Worm (Caenorhabditis elegans) whole organism, L4 larva: ENCODE data around the gene btb-2.

Experiments
- F26F4.8 ChIP-seq: fragments of 200-800 bp; sonication (Bioruptor generic); conservative IDR thresholded peaks from 2 replicates; pipeline ENCODE4 v1.3.6; 2022; ENCODE audit warnings: missing genetic modification characterization, missing compliant biosample characterization
- R02D3.7 ChIP-seq: fragments of 150-350 bp; sonication (generic microtip); optimal IDR thresholded peaks from 3 replicates; lab custom pipeline; 2014; ENCODE audit warnings: missing biosample characterization, missing genetic modification characterization
- ama-1 ChIP-seq: fragments of 150-350 bp; optimal IDR thresholded peaks from 2 replicates; lab custom pipeline; 2014; ENCODE audit warnings: inconsistent platforms, mixed read lengths
- hif-1 ChIP-seq, 2 experiments: sonication (generic microtip); optimal IDR thresholded peaks; 2 replicates each; lab custom pipeline; 2016 to 2017; ENCODE audit warnings: missing compliant biosample characterization in 2 of 2, missing genetic modification characterization in 2 of 2, missing genetic modification reagents in 2 of 2, missing genotype in 2 of 2, mild to moderate bottlenecking in 1 of 2
- lin-13 ChIP-seq: fragments of 150-350 bp; optimal IDR thresholded peaks from 2 replicates; lab custom pipeline; 2014; ENCODE audit warnings: missing biosample characterization, missing genetic modification reagents, missing genetic modification characterization
- mep-1 ChIP-seq: fragments of 150-350 bp; sonication (generic microtip); optimal IDR thresholded peaks from 3 replicates; lab custom pipeline; 2014; ENCODE audit warnings: missing biosample characterization, missing genetic modification characterization
- nhr-237 ChIP-seq: sonication (generic microtip); optimal IDR thresholded peaks from 2 replicates; lab custom pipeline; 2017; ENCODE audit warnings: missing biosample characterization, missing genetic modification characterization
- nhr-28 ChIP-seq: fragments of 150-350 bp; optimal IDR thresholded peaks from 2 replicates; lab custom pipeline; 2014; ENCODE audit warnings: missing biosample characterization, missing genetic modification characterization
- nhr-42 ChIP-seq: fragments of 200-800 bp; sonication (Bioruptor generic); IDR thresholded peaks from 2 replicates; pipeline ENCODE4 v1.3.6; 2022; ENCODE audit warnings: missing genetic modification characterization, missing compliant biosample characterization
- nhr-6 ChIP-seq: fragments of 150-350 bp; optimal IDR thresholded peaks from 2 replicates; lab custom pipeline; 2014; ENCODE audit warnings: missing biosample characterization, missing genetic modification characterization
- nhr-76 ChIP-seq: fragments of 150-350 bp; optimal IDR thresholded peaks from 2 replicates; lab custom pipeline; 2014; ENCODE audit warnings: missing biosample characterization, missing genetic modification characterization
- php-3 ChIP-seq: fragments of 200-800 bp; sonication (Bioruptor generic); IDR thresholded peaks from 2 replicates; pipeline ENCODE4 v1.3.6; 2022; ENCODE audit warnings: missing genetic modification reagents, missing genetic modification characterization, missing compliant biosample characterization
- pqm-1 ChIP-seq: sonication (generic microtip); optimal IDR thresholded peaks from 2 replicates; lab custom pipeline; 2017; ENCODE audit warnings: missing biosample characterization, missing genetic modification characterization
- zag-1 ChIP-seq: fragments of 150-350 bp; optimal IDR thresholded peaks from 2 replicates; lab custom pipeline; 2014; ENCODE audit warnings: missing biosample characterization, missing genetic modification characterization

ce11 chrII:6409098-6409497 is 7.3 kb downstream of the btb-2 start:
- TF ChIP-seq pqm-1 (tag; lab: Kevin White, UChicago) (no peak), hif-1 (tag; optimal IDR thresholded peaks at IDR 0.05; lab: Kevin White, UChicago) (no peak), php-3 (GFP tag; lab: Robert Waterston, UW) (no peak), nhr-237 (no peak), zag-1 (no peak), nhr-76 (tag; lab: Kevin White, UChicago) (no peak), nhr-42 (no peak), nhr-6 (tag; lab: Kevin White, UChicago) (no peak), F26F4.8 (GFP tag; lab: Robert Waterston, UW) (no peak), ama-1 (lab: Kevin White, UChicago) (no peak), lin-13 (GFP tag; lab: Kevin White, UChicago) (no peak), mep-1 (no peak), nhr-28 (tag; lab: Kevin White, UChicago) (no peak), R02D3.7 (tag; lab: Kevin White, UChicago) (no peak)
